Fruit fly (Drosophila melanogaster) whole organism, embryonic: ENCODE measurements around the gene tank.

Source experiments
- Antp ChIP-seq: fragments of 200-800 bp; sonication (Bioruptor generic); optimal IDR thresholded peaks from 3 replicates; lab custom pipeline; 2016; ENCODE audit warnings: missing biosample characterization, missing genetic modification characterization
- Asciz ChIP-seq: fragments of 200-800 bp; sonication (Bioruptor generic); optimal IDR thresholded peaks from 2 replicates; lab custom pipeline; 2017; ENCODE audit warnings: missing biosample characterization, mild to moderate bottlenecking, missing genetic modification characterization, missing genetic modification reagents
- CG10366 ChIP-seq: fragments of 200-800 bp; sonication (Bioruptor generic); IDR thresholded peaks from 2 replicates; pipeline ENCODE4 v1.3.6; 2022; ENCODE audit warnings: missing biosample characterization, missing genetic modification characterization
- CG10543 ChIP-seq: fragments of 200-800 bp; sonication (Bioruptor generic); optimal IDR thresholded peaks from 3 replicates; lab custom pipeline; 2017; ENCODE audit warnings: missing biosample characterization, mild to moderate bottlenecking, missing genetic modification characterization, moderate library complexity
- CG12155 ChIP-seq: fragments of 200-800 bp; sonication (Bioruptor generic); optimal IDR thresholded peaks from 3 replicates; lab custom pipeline; 2016; ENCODE audit warnings: missing biosample characterization, missing genetic modification characterization
- CG12299 ChIP-seq: fragments of 200-800 bp; sonication (Bioruptor generic); optimal IDR thresholded peaks from 2 replicates; lab custom pipeline; 2018; ENCODE audit warnings: missing biosample characterization, mild to moderate bottlenecking, missing genetic modification characterization
- CG15073 ChIP-seq: fragments of 200-800 bp; sonication (Bioruptor generic); optimal IDR thresholded peaks from 2 replicates; lab custom pipeline; 2016; ENCODE audit warnings: missing biosample characterization, missing genetic modification characterization
- CG17361 ChIP-seq: fragments of 200-800 bp; sonication (Bioruptor generic); IDR thresholded peaks from 3 replicates; pipeline ENCODE4 v1.3.6; 2022; ENCODE audit warnings: missing biosample characterization, missing genetic modification characterization
- CG3065 ChIP-seq: fragments of 200-800 bp; sonication (Bioruptor generic); optimal IDR thresholded peaks from 2 replicates; lab custom pipeline; 2016; ENCODE audit warnings: missing biosample characterization, missing genetic modification characterization
- CG31441 ChIP-seq: fragments of 200-800 bp; sonication (Bioruptor generic); IDR thresholded peaks from 2 replicates; pipeline ENCODE4 v1.3.6; 2022; ENCODE audit warnings: missing biosample characterization, missing genetic modification characterization
- CG34224 ChIP-seq: fragments of 200-800 bp; sonication (Bioruptor generic); IDR thresholded peaks from 3 replicates; pipeline ENCODE4 v1.3.6; 2022; ENCODE audit warnings: missing biosample characterization, missing genetic modification characterization; ENCODE audit not compliant: partially characterized antibody
- CG4360 ChIP-seq: fragments of 200-800 bp; sonication (Bioruptor generic); IDR thresholded peaks from 2 replicates; pipeline ENCODE4 v1.3.6; 2022; ENCODE audit warnings: missing biosample characterization, missing genetic modification characterization
- CG6813 ChIP-seq: fragments of 200-800 bp; sonication (Bioruptor generic); optimal IDR thresholded peaks from 2 replicates; lab custom pipeline; 2017; ENCODE audit warnings: missing biosample characterization, missing genetic modification characterization, mild to moderate bottlenecking, moderate library complexity, missing genetic modification reagents
- CG7271 ChIP-seq: fragments of 200-800 bp; sonication (Bioruptor generic); optimal IDR thresholded peaks from 2 replicates; lab custom pipeline; 2018; ENCODE audit warnings: missing biosample characterization, mild to moderate bottlenecking, missing genetic modification characterization, moderate library complexity
- CG7372 ChIP-seq: fragments of 200-800 bp; sonication (Bioruptor generic); IDR thresholded peaks from 2 replicates; pipeline ENCODE4 v1.3.6; 2022; ENCODE audit warnings: missing biosample characterization, missing genetic modification characterization
- CG7987 ChIP-seq: fragments of 200-800 bp; sonication (Bioruptor generic); optimal IDR thresholded peaks from 2 replicates; lab custom pipeline; 2018; ENCODE audit warnings: missing biosample characterization, mild to moderate bottlenecking, missing genetic modification characterization, moderate library complexity
- Dbx ChIP-seq: fragments of 200-800 bp; sonication (Bioruptor generic); IDR thresholded peaks from 3 replicates; pipeline ENCODE4 v1.3.6; 2022; ENCODE audit warnings: missing biosample characterization, missing genetic modification characterization
- Ets65A ChIP-seq: fragments of 200-800 bp; sonication (Bioruptor generic); peaks from one replicate; lab custom pipeline; 2016; ENCODE audit warnings: missing biosample characterization, missing genetic modification characterization
- GATAe ChIP-seq: fragments of 200-800 bp; sonication (Bioruptor generic); conservative IDR thresholded peaks from 2 replicates; pipeline ENCODE4 v1.3.6; 2022; ENCODE audit warnings: missing biosample characterization, missing genetic modification characterization
- HLHmδ ChIP-seq: fragments of 200-800 bp; sonication (Bioruptor generic); optimal IDR thresholded peaks from 2 replicates; lab custom pipeline; 2018; ENCODE audit warnings: missing biosample characterization, mild to moderate bottlenecking, missing genetic modification characterization, moderate library complexity
- HmgD ChIP-seq: fragments of 200-800 bp; sonication (Bioruptor generic); optimal IDR thresholded peaks from 3 replicates; lab custom pipeline; 2016; ENCODE audit warnings: missing biosample characterization, missing genetic modification characterization
- Hr3 ChIP-seq: fragments of 200-800 bp; sonication (Bioruptor generic); optimal IDR thresholded peaks from 3 replicates; lab custom pipeline; 2016; ENCODE audit warnings: missing biosample characterization, missing genetic modification characterization
- Hr51 ChIP-seq, 2 experiments: fragments of 200-800 bp; sonication (Bioruptor generic); optimal IDR thresholded peaks; 2 replicates in 1 of 2; 3 replicates in 1 of 2; lab custom pipeline; 2016 to 2018; ENCODE audit warnings: missing biosample characterization in 2 of 2, missing genetic modification characterization in 2 of 2, mild to moderate bottlenecking in 1 of 2, moderate library complexity in 1 of 2
- Hr78 ChIP-seq, 2 experiments: fragments of 200-800 bp in 1 of 2; fragments of >200 bp in 1 of 2; sonication (Bioruptor generic) in 1 of 2; optimal IDR thresholded peaks; 2 replicates each; lab custom pipeline; 2017 to 2019; ENCODE audit warnings: missing biosample characterization in 2 of 2, missing genetic modification characterization in 2 of 2, mild to moderate bottlenecking in 1 of 2, moderate library complexity in 1 of 2
- Nf-YA ChIP-seq: fragments of 200-800 bp; sonication (Bioruptor generic); IDR thresholded peaks from 2 replicates; pipeline ENCODE4 v1.3.6; 2022; ENCODE audit warnings: missing biosample characterization, missing genetic modification characterization
- Rx ChIP-seq: fragments of 200-800 bp; sonication (Bioruptor generic); IDR thresholded peaks from 2 replicates; pipeline ENCODE4 v1.3.6; 2022; ENCODE audit warnings: missing biosample characterization, missing genetic modification characterization
- Six4 ChIP-seq: fragments of 200-800 bp; sonication (Bioruptor generic); optimal IDR thresholded peaks from 2 replicates; lab custom pipeline; 2016; ENCODE audit warnings: missing biosample characterization, missing genetic modification characterization
- ap ChIP-seq: fragments of 200-800 bp; sonication (Bioruptor generic); IDR thresholded peaks from 2 replicates; pipeline ENCODE4 v1.3.6; 2022; ENCODE audit warnings: missing biosample characterization, missing genetic modification characterization
- ara ChIP-seq: fragments of 200-800 bp; sonication (Bioruptor generic); IDR thresholded peaks from 2 replicates; pipeline ENCODE4 v1.3.6; 2022; ENCODE audit warnings: missing biosample characterization, missing genetic modification characterization
- bcd ChIP-seq: fragments of 200-800 bp; sonication (Bioruptor generic); optimal IDR thresholded peaks from 2 replicates; lab custom pipeline; 2017; ENCODE audit warnings: missing biosample characterization, mild to moderate bottlenecking, missing genetic modification characterization
- bsh ChIP-seq, 2 experiments: fragments of 200-800 bp; sonication (Bioruptor generic); optimal IDR thresholded peaks; 2 replicates each; lab custom pipeline; 2017 to 2018; ENCODE audit warnings: mild to moderate bottlenecking in 2 of 2, missing biosample characterization in 2 of 2, missing genetic modification characterization in 2 of 2, moderate library complexity in 1 of 2
- chn ChIP-seq: fragments of 200-800 bp; sonication (Bioruptor generic); optimal IDR thresholded peaks from 2 replicates; lab custom pipeline; 2016; ENCODE audit warnings: missing biosample characterization, missing genetic modification characterization
- corto ChIP-seq: fragments of 200-800 bp; sonication (Bioruptor generic); optimal IDR thresholded peaks from 2 replicates; lab custom pipeline; 2016; ENCODE audit warnings: missing biosample characterization, mild to moderate bottlenecking, missing genetic modification characterization, moderate library complexity
- dan ChIP-seq: fragments of 200-800 bp; sonication (Bioruptor generic); IDR thresholded peaks from 2 replicates; pipeline ENCODE4 v1.3.6; 2022; ENCODE audit warnings: missing biosample characterization, missing genetic modification characterization
- fd3F ChIP-seq: fragments of 200-800 bp; sonication (Bioruptor generic); optimal IDR thresholded peaks from 2 replicates; lab custom pipeline; 2018; ENCODE audit warnings: missing biosample characterization, mild to moderate bottlenecking, missing genetic modification characterization, moderate library complexity
- grau ChIP-seq: fragments of 200-800 bp; optimal IDR thresholded peaks from 3 replicates; lab custom pipeline; 2019; ENCODE audit warnings: missing biosample characterization, mild to moderate bottlenecking, missing genetic modification characterization, moderate library complexity
- grn ChIP-seq: fragments of 200-800 bp; sonication (Bioruptor generic); optimal IDR thresholded peaks from 3 replicates; lab custom pipeline; 2017; ENCODE audit warnings: missing biosample characterization, missing genetic modification characterization
- gro ChIP-seq: fragments of 200-800 bp; sonication (Bioruptor generic); optimal IDR thresholded peaks from 2 replicates; lab custom pipeline; 2016; ENCODE audit warnings: missing biosample characterization, missing genetic modification characterization
- jigr1 ChIP-seq: fragments of 200-800 bp; sonication (Bioruptor generic); IDR thresholded peaks from 3 replicates; pipeline ENCODE4 v1.3.6; 2022; ENCODE audit warnings: missing biosample characterization, missing genetic modification characterization
- jumu ChIP-seq: fragments of 200-800 bp; sonication (Bioruptor generic); optimal IDR thresholded peaks from 3 replicates; lab custom pipeline; 2016; ENCODE audit warnings: missing biosample characterization, missing genetic modification characterization
- kah ChIP-seq: fragments of 200-800 bp; sonication (Bioruptor generic); optimal IDR thresholded peaks from 2 replicates; lab custom pipeline; 2018; ENCODE audit warnings: missing biosample characterization, mild to moderate bottlenecking, missing genetic modification characterization
- lmd ChIP-seq: fragments of 200-800 bp; sonication (Bioruptor generic); IDR thresholded peaks from 2 replicates; pipeline ENCODE4 v1.3.6; 2022; ENCODE audit warnings: missing biosample characterization, missing genetic modification characterization
- lov ChIP-seq, 2 experiments: fragments of 200-800 bp in 1 of 2; fragments of >200 bp in 1 of 2; sonication (Bioruptor generic) in 1 of 2; IDR thresholded peaks in 1 of 2; optimal IDR thresholded peaks in 1 of 2; 2 replicates in 1 of 2; 3 replicates in 1 of 2; pipeline versions ENCODE4 v1.3.6 to Lab custom; 2017 to 2022; ENCODE audit warnings: missing biosample characterization in 1 of 2, missing genetic modification characterization in 1 of 2
- pb ChIP-seq: fragments of 200-800 bp; sonication (Bioruptor generic); optimal IDR thresholded peaks from 3 replicates; lab custom pipeline; 2016; ENCODE audit warnings: missing biosample characterization, missing genetic modification characterization
- sens-2 ChIP-seq: fragments of 200-800 bp; sonication (Bioruptor generic); IDR thresholded peaks from 2 replicates; pipeline ENCODE4 v1.3.6; 2022; ENCODE audit warnings: missing biosample characterization, missing genetic modification characterization
- sim ChIP-seq: fragments of 200-800 bp; sonication (Bioruptor generic); IDR thresholded peaks from 2 replicates; pipeline ENCODE4 v1.3.6; 2022; ENCODE audit warnings: missing biosample characterization, missing genetic modification characterization
- slbo ChIP-seq: fragments of 200-800 bp; sonication (Bioruptor generic); IDR thresholded peaks from 2 replicates; pipeline ENCODE4 v1.3.6; 2022; ENCODE audit warnings: missing biosample characterization, missing genetic modification characterization
- slou ChIP-seq: fragments of 200-800 bp; sonication (Bioruptor generic); optimal IDR thresholded peaks from 3 replicates; lab custom pipeline; 2016; ENCODE audit warnings: missing biosample characterization, missing genetic modification characterization
- slp2 ChIP-seq: fragments of 200-800 bp; sonication (Bioruptor generic); optimal IDR thresholded peaks from 2 replicates; lab custom pipeline; 2016; ENCODE audit warnings: missing biosample characterization, missing genetic modification characterization
- stc ChIP-seq: fragments of 200-800 bp; sonication (Bioruptor generic); IDR thresholded peaks from 2 replicates; pipeline ENCODE4 v1.3.6; 2022; ENCODE audit warnings: missing biosample characterization, missing genetic modification characterization

tank gene

dm6 chr2L:4810697-4811490, 26.9 kb downstream of the tank start (continued):
- TF ChIP-seq bcd (GFP tag; lab: Kevin White, UChicago): peak; percentile 71
- no peak for TF ChIP-seq sim (GFP tag; lab: Robert Waterston, UW)
- no peak for TF ChIP-seq CG4360 (GFP tag; lab: Robert Waterston, UW)
- TF ChIP-seq lmd (GFP tag; lab: Robert Waterston, UW): peak; percentile 76
- TF ChIP-seq CG10543 (GFP tag; lab: Kevin White, UChicago): peak; percentile 53
- TF ChIP-seq CG34224 (GFP tag; lab: Robert Waterston, UW): no peak
- no peak for TF ChIP-seq CG12299 (tag; lab: Kevin White, UChicago)
- no peak for TF ChIP-seq CG3065 (GFP tag; lab: Kevin White, UChicago)
- no peak for TF ChIP-seq gro (GFP tag; lab: Kevin White, UChicago)
- TF ChIP-seq stc: no peak
- peak; percentile 71 for TF ChIP-seq slbo
- no peak for TF ChIP-seq corto (GFP tag; lab: Kevin White, UChicago)
- TF ChIP-seq Nf-YA (GFP tag; lab: Robert Waterston, UW): no peak
- peak; percentile 61 for TF ChIP-seq Six4
- peak; percentile 40; the same call in 1 of the 3 replicates for TF ChIP-seq Dbx (GFP tag; lab: Robert Waterston, UW)
- TF ChIP-seq GATAe: no peak
- peak in 1 of 2 experiments; percentile 71 for TF ChIP-seq Hr51 (GFP tag; optimal IDR thresholded peaks at IDR 0.05; lab: Kevin White, UChicago)
- peak; percentile 66 for TF ChIP-seq CG31441 (GFP tag; lab: Robert Waterston, UW)
- peak; percentile 64 for TF ChIP-seq Asciz (GFP tag; lab: Kevin White, UChicago)
- no peak for TF ChIP-seq ara (GFP tag; lab: Robert Waterston, UW)
- TF ChIP-seq HLHmδ (GFP tag; lab: Kevin White, UChicago): no peak
- TF ChIP-seq jumu (GFP tag; lab: Kevin White, UChicago): no peak
- no peak for TF ChIP-seq sens-2 (GFP tag; lab: Robert Waterston, UW)
- peak; percentile 29 for TF ChIP-seq chn
- no peak for TF ChIP-seq kah
- TF ChIP-seq jigr1: no peak
- no peak for TF ChIP-seq dan (GFP tag; lab: Robert Waterston, UW)
- no peak for TF ChIP-seq Hr78 (GFP tag; optimal IDR thresholded peaks at IDR 0.05; lab: Kevin White, UChicago)
- TF ChIP-seq Rx (GFP tag; lab: Robert Waterston, UW): no peak
- no peak for TF ChIP-seq slp2
- TF ChIP-seq bsh (GFP tag; optimal IDR thresholded peaks at IDR 0.05; lab: Kevin White, UChicago): peak; percentile 5 to 41
- TF ChIP-seq Ets65A: peak; percentile 89
- TF ChIP-seq Hr3 (GFP tag; lab: Kevin White, UChicago): peak; percentile 72
- no peak for TF ChIP-seq CG7372 (GFP tag; lab: Robert Waterston, UW)
- peak; percentile 89 for TF ChIP-seq CG17361 (GFP tag; lab: Robert Waterston, UW)
- peak; percentile 78 for TF ChIP-seq grau (tag; lab: Kevin White, UChicago)
- TF ChIP-seq CG6813 (GFP tag; lab: Kevin White, UChicago): peak; percentile 44
- no peak for TF ChIP-seq ap (GFP tag; lab: Robert Waterston, UW)
- TF ChIP-seq HmgD (GFP tag; lab: Kevin White, UChicago): no peak
- no peak for TF ChIP-seq CG7271
- peak; percentile 40 for TF ChIP-seq CG12155 (GFP tag; lab: Kevin White, UChicago)
- TF ChIP-seq CG7987 (GFP tag; lab: Kevin White, UChicago): no peak
- no peak for TF ChIP-seq lov (optimal IDR thresholded peaks at IDR 0.05; lab: Kevin White, UChicago)
- no peak for TF ChIP-seq lov (GFP tag; IDR thresholded peaks at IDR 0.05; lab: Robert Waterston, UW)
- peak; percentile 57 for TF ChIP-seq slou (GFP tag; lab: Kevin White, UChicago)
- no peak for TF ChIP-seq CG10366
- TF ChIP-seq fd3F (GFP tag; lab: Kevin White, UChicago): peak; percentile 31
- TF ChIP-seq Antp (GFP tag; lab: Kevin White, UChicago): no peak
- TF ChIP-seq CG15073 (GFP tag; lab: Kevin White, UChicago): no peak
- TF ChIP-seq pb (GFP tag; lab: Kevin White, UChicago): peak; percentile 2
- TF ChIP-seq grn (GFP tag; lab: Kevin White, UChicago): peak; percentile 60
